Worm (Caenorhabditis elegans): ENCODE results near the gene ctsa-3.2.

ce11 chrII:9872961-9873360 is 2.0 kb upstream of the ctsa-3.2 start, which contains the start of gene chil-8:
- TF ChIP-seq R02D3.7 (tag; optimal IDR thresholded peaks at IDR 0.05): no peak
- TF ChIP-seq pha-4 (GFP tag; IDR thresholded peaks at IDR 0.05): no peak
- TF ChIP-seq pha-4 (tag; optimal IDR thresholded peaks at IDR 0.05): no peak
- no peak for TF ChIP-seq duxl-1 (tag; optimal IDR thresholded peaks at IDR 0.05; ENCODE audit: poor library complexity)
- TF ChIP-seq nhr-25 (tag; optimal IDR thresholded peaks at IDR 0.05; ENCODE audit: borderline replicate concordance, insufficient read depth): no peak
- TF ChIP-seq lin-39 (tag; optimal IDR thresholded peaks at IDR 0.05): no peak
- TF ChIP-seq ceh-82 (tag; optimal IDR thresholded peaks at IDR 0.05): no peak
- TF ChIP-seq ztf-7 (tag; optimal IDR thresholded peaks at IDR 0.05): no peak
- no peak for TF ChIP-seq dpl-1 (GFP tag; optimal IDR thresholded peaks at IDR 0.05)
- no peak for TF ChIP-seq F26F4.8 (GFP tag; conservative IDR thresholded peaks at IDR 0.05)
